Worm (Caenorhabditis elegans): ENCODE results near the gene B0361.11.

The B0361.11 gene

DNA sequence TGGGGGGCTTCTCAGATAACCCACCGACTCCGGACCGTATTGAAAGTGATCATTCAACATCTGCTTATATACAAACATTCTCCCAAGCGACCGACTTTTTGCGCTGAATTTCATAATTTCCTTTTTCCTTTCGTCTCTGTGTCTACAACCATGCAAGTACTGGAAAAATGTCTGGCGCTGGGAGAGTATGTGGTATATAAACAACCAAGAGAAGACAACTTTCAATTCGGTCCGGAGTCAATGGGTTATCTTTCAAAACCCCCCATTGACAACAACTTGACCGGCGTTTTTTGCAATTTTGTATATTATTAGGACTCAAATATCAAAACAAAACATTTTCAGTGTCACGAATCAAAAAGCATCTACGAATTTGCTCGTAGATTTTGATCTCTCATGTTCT is 1.1 kb downstream of the B0361.11 start (continued):
- TF ChIP-seq aha-1 (tag) (peak; percentile 52), nhr-25 (tag; optimal IDR thresholded peaks at IDR 0.05; ENCODE audit: borderline replicate concordance, insufficient read depth) (no peak), dmd-6 (GFP tag; IDR thresholded peaks at IDR 0.05) (peak; percentile 80), daf-12 (tag; optimal IDR thresholded peaks at IDR 0.05) (no peak), Y5F2A.4 (GFP tag; optimal IDR thresholded peaks at IDR 0.05) (peak; percentile 63), pqm-1 (tag; optimal IDR thresholded peaks at IDR 0.05) (peak; percentile 26), ceh-32 (tag; optimal IDR thresholded peaks at IDR 0.05; ENCODE audit: poor library complexity) (no peak), aly-2 (tag; optimal IDR thresholded peaks at IDR 0.05) (no peak), mxl-2 (GFP tag; conservative IDR thresholded peaks at IDR 0.05) (no peak), madf-5 (GFP tag; IDR thresholded peaks at IDR 0.05) (no peak), mxl-3 (GFP tag; optimal IDR thresholded peaks at IDR 0.05) (peak; percentile 16), dpl-1 (GFP tag; optimal IDR thresholded peaks at IDR 0.05) (peak; percentile 76), ama-1 (optimal IDR thresholded peaks at IDR 0.05) (no peak), spr-3 (GFP tag; optimal IDR thresholded peaks at IDR 0.05) (peak; percentile 28), jun-1 (tag; optimal IDR thresholded peaks at IDR 0.05) (peak; percentile 60), php-3 (GFP tag; IDR thresholded peaks at IDR 0.05) (peak; percentile 70), mdl-1 (tag; optimal IDR thresholded peaks at IDR 0.05) (peak in 1 of 2 experiments; percentile 25), zag-1 (tag; optimal IDR thresholded peaks at IDR 0.05) (no peak), ceh-44 (GFP tag; IDR thresholded peaks at IDR 0.05) (no peak), dmd-8 (GFP tag; IDR thresholded peaks at IDR 0.05) (no peak), fkh-10 (GFP tag; optimal IDR thresholded peaks at IDR 0.05) (peak; percentile 6), fos-1 (tag; optimal IDR thresholded peaks at IDR 0.05) (no peak)

DNA sequence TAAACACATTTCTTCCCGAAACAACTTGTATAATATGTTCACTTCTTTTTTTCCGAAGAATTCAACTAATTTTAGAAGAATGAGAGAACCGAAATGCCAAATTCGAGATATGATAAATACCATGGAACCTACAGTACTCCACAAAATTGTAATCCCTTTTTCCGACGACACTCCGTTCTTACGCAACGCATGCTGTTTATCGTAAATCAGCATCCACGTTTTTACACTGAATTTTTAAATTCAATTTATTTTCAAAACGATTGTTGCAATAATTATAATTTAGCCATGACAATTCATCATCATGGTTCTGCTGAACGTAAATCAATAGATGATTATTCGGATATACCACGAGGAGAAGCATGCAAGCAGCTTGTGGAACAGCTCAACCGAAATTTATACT is 3.8 kb downstream of the B0361.11 start, which contains the start of gene B0361.3:
B0361.3 (plus strand) TSS at position 284 of the 400 bp plus-strand sequence.
- TF ChIP-seq saeg-2 (GFP tag; IDR thresholded peaks at IDR 0.05) (no peak), zip-11 (GFP tag; IDR thresholded peaks at IDR 0.05) (no peak), nhr-10 (tag; optimal IDR thresholded peaks at IDR 0.05) (no peak), egl-27 (tag; optimal IDR thresholded peaks at IDR 0.05) (no peak), nhr-42 (GFP tag; IDR thresholded peaks at IDR 0.05) (no peak), mes-2 (tag; optimal IDR thresholded peaks at IDR 0.05; ENCODE audit: poor library complexity, severe bottlenecking) (no peak), Y48G9A.11 (GFP tag; IDR thresholded peaks at IDR 0.05) (no peak), ZK337.2 (GFP tag; IDR thresholded peaks at IDR 0.05) (no peak), dmd-9 (GFP tag; IDR thresholded peaks at IDR 0.05) (no peak), lim-7 (GFP tag; IDR thresholded peaks at IDR 0.05) (no peak), mxl-3 (GFP tag; optimal IDR thresholded peaks at IDR 0.05) (no peak), T20F7.1 (GFP tag; optimal IDR thresholded peaks at IDR 0.05) (peak; percentile 80), lsy-2 (tag; optimal IDR thresholded peaks at IDR 0.05) (peak in 1 of 2 experiments; percentile 62), lin-13 (GFP tag; optimal IDR thresholded peaks at IDR 0.05) (no peak), lin-39 (tag; optimal IDR thresholded peaks at IDR 0.05) (no peak), snpc-1.2 (GFP tag; IDR thresholded peaks at IDR 0.05) (no peak)

DNA sequence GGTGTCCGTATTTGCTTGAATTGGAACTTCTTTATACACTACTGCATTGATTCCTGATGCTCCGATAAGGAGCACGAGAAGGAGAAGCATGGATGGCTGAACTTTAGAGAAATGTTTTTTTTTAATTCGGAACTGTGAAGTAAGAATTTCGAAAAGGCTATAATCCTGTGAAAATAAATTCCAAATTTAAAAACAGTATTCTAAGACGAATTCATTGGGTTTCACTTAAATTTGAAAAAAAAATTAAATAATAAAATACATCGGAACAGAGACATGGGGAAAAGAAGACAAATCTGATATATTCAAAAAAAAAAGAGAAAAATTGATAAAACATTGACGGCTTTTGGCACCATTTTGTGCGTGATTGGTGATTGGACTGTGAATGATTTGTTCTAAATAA is 8.4 kb downstream of the B0361.11 start, which contains the start of gene pho-5:
pho-5 (minus strand) TSS at position 101 of the 400 bp plus-strand sequence.
- no peak for TF ChIP-seq egl-43 (GFP tag; IDR thresholded peaks at IDR 0.05)
- no peak for TF ChIP-seq mxl-2 (GFP tag; conservative IDR thresholded peaks at IDR 0.05)
- TF ChIP-seq daf-16 (GFP tag; optimal IDR thresholded peaks at IDR 0.05): no peak
- no peak for TF ChIP-seq daf-16 (tag; optimal IDR thresholded peaks at IDR 0.05)
- no peak for TF ChIP-seq madf-5 (GFP tag; IDR thresholded peaks at IDR 0.05)
- no peak for TF ChIP-seq lin-1 (GFP tag; IDR thresholded peaks at IDR 0.05)
- TF ChIP-seq sdz-12 (GFP tag; optimal IDR thresholded peaks at IDR 0.05): no peak
- TF ChIP-seq hlh-30 (tag; optimal IDR thresholded peaks at IDR 0.05; ENCODE audit: insufficient read depth): no peak
- TF ChIP-seq zip-2 (tag; optimal IDR thresholded peaks at IDR 0.05): no peak
- no peak for TF ChIP-seq lir-3 (tag; optimal IDR thresholded peaks at IDR 0.05)
- no peak for TF ChIP-seq lsy-2 (tag; optimal IDR thresholded peaks at IDR 0.05)
- TF ChIP-seq T20F7.1 (GFP tag; optimal IDR thresholded peaks at IDR 0.05): no peak
- TF ChIP-seq attf-4 (tag; optimal IDR thresholded peaks at IDR 0.05): no peak
- no peak for TF ChIP-seq snpc-4 (tag; optimal IDR thresholded peaks at IDR 0.05)
- no peak for TF ChIP-seq nhr-11 (tag; optimal IDR thresholded peaks at IDR 0.05)
- no peak for TF ChIP-seq lin-29 (GFP tag; IDR thresholded peaks at IDR 0.05)
- TF ChIP-seq ZK337.2 (GFP tag; IDR thresholded peaks at IDR 0.05): no peak
- no peak for TF ChIP-seq mdl-1 (tag; optimal IDR thresholded peaks at IDR 0.05)
- TF ChIP-seq ceh-44 (GFP tag; IDR thresholded peaks at IDR 0.05): no peak
- no peak for TF ChIP-seq unc-39 (tag; optimal IDR thresholded peaks at IDR 0.05)
